Worm (Caenorhabditis elegans) whole organism, L3 larva: ENCODE results near the gene Y62H9A.15.

ENCODE experiments used
- aly-2 ChIP-seq: fragments of 150-350 bp; optimal IDR thresholded peaks from 2 replicates; lab custom pipeline; 2014; ENCODE audit warnings: missing biosample characterization, missing genetic modification characterization
- ama-1 ChIP-seq: fragments of 150-350 bp; optimal IDR thresholded peaks from 2 replicates; lab custom pipeline; 2018
- ceh-28 ChIP-seq: fragments of 150-350 bp; optimal IDR thresholded peaks from 2 replicates; lab custom pipeline; 2014; ENCODE audit warnings: missing biosample characterization, missing genetic modification reagents, missing genetic modification characterization
- ceh-9 ChIP-seq: sonication (generic microtip); optimal IDR thresholded peaks from 2 replicates; lab custom pipeline; 2018; ENCODE audit warnings: missing biosample characterization, missing genetic modification characterization
- egl-5 ChIP-seq: fragments of 150-350 bp; optimal IDR thresholded peaks from 2 replicates; lab custom pipeline; 2017; ENCODE audit warnings: missing biosample characterization, missing genetic modification reagents, missing genetic modification characterization, inconsistent platforms
- elt-2 ChIP-seq: sonication (generic microtip); optimal IDR thresholded peaks from 2 replicates; lab custom pipeline; 2016; ENCODE audit warnings: missing genetic modification reagents, mild to moderate bottlenecking, missing genetic modification characterization, missing compliant biosample characterization
- eor-1 ChIP-seq, 2 experiments: fragments of 150-350 bp; optimal IDR thresholded peaks; 2 replicates each; lab custom pipeline; 2014 to 2018; ENCODE audit warnings: missing biosample characterization in 2 of 2, missing genetic modification characterization in 2 of 2
- fkh-10 ChIP-seq: sonication (generic microtip); optimal IDR thresholded peaks from 2 replicates; lab custom pipeline; 2017; ENCODE audit warnings: missing biosample characterization, missing genetic modification reagents, missing genetic modification characterization
- fkh-2 ChIP-seq: fragments of 150-350 bp; optimal IDR thresholded peaks from 2 replicates; lab custom pipeline; 2014; ENCODE audit warnings: missing biosample characterization, missing genetic modification reagents, missing genetic modification characterization
- fos-1 ChIP-seq: fragments of 150-350 bp; optimal IDR thresholded peaks from 2 replicates; lab custom pipeline; 2014; ENCODE audit warnings: missing biosample characterization, missing genetic modification characterization
- mdl-1 ChIP-seq: fragments of 150-350 bp; optimal IDR thresholded peaks from 2 replicates; lab custom pipeline; 2014; ENCODE audit warnings: missing biosample characterization, missing genetic modification characterization
- mml-1 ChIP-seq: fragments of 150-350 bp; sonication (generic microtip); optimal IDR thresholded peaks from 3 replicates; lab custom pipeline; 2014; ENCODE audit warnings: missing biosample characterization, missing genetic modification characterization
- nhr-43 ChIP-seq: sonication (generic microtip); optimal IDR thresholded peaks from 2 replicates; lab custom pipeline; 2016; ENCODE audit warnings: mild to moderate bottlenecking, missing genetic modification characterization, missing compliant biosample characterization; ENCODE audit not compliant: poor library complexity, severe bottlenecking
- nhr-77 ChIP-seq: fragments of 150-350 bp; optimal IDR thresholded peaks from 2 replicates; lab custom pipeline; 2014; ENCODE audit warnings: missing biosample characterization, missing genetic modification characterization
- snpc-4 ChIP-seq: fragments of 150-350 bp; optimal IDR thresholded peaks from 2 replicates; lab custom pipeline; 2014; ENCODE audit warnings: missing biosample characterization, missing genetic modification characterization
- unc-62 ChIP-seq: fragments of 150-350 bp; sonication (generic microtip); optimal IDR thresholded peaks from 4 replicates; lab custom pipeline; 2014; ENCODE audit warnings: missing biosample characterization, missing genetic modification reagents, missing genetic modification characterization
- zag-1 ChIP-seq: fragments of 150-350 bp; optimal IDR thresholded peaks from 2 replicates; lab custom pipeline; 2014; ENCODE audit warnings: missing biosample characterization, missing genetic modification characterization
- ztf-11 ChIP-seq: fragments of 150-350 bp; optimal IDR thresholded peaks from 2 replicates; lab custom pipeline; 2014; ENCODE audit warnings: missing biosample characterization, missing genetic modification characterization
- ztf-4 ChIP-seq: fragments of 150-350 bp; optimal IDR thresholded peaks from 2 replicates; lab custom pipeline; 2014; ENCODE audit warnings: missing biosample characterization, missing genetic modification characterization

Y62H9A.15 gene

ce11 chrX:11869260-11869659 lies 40.7 kb downstream of the Y62H9A.15 start, which contains the start of gene dot-1.2:
Gene dot-1.2, minus strand, starts transcription at chrX:11869360.
- no peak for TF ChIP-seq ztf-4 (tag; lab: Kevin White, UChicago)
- TF ChIP-seq snpc-4 (tag; lab: Kevin White, UChicago), result no peak
- no peak for TF ChIP-seq ztf-11 (tag; lab: Kevin White, UChicago)
- TF ChIP-seq egl-5 (tag; lab: Kevin White, UChicago), result no peak

- TF ChIP-seq aly-2 (tag; lab: Kevin White, UChicago) (no peak), ceh-28 (tag; lab: Kevin White, UChicago) (no peak)
Measured at ce11 chrX:11865083-11865482, 44.9 kb downstream of the Y62H9A.15 start, which contains the start of gene F54F7.6. Gene F54F7.6, plus strand, starts transcription at chrX:11865383.

DNA sequence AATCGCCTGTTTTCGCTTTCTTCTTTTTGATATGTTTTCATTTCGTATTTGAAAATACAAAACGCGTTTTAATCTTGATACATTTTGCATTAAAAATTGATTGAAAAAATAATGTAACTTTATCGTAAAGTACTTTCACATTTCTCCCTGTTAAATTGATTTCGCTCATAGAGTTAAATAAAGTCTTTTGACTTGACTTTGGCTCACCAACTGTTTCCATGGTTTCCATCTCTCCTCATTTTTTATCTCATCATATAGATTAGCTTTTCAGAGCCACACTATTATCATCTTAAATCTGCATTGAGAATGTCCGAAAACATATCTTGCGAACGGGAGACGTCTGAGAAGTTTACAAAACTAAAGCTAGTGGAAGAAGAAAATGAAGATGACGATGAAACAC lies 46.6 kb downstream of the Y62H9A.15 start, which contains the start of gene F54F7.10:
F54F7.10 (plus strand) TSS at position 301 of the 400 bp plus-strand sequence.
- TF ChIP-seq elt-2 (tag; lab: Kevin White, UChicago) (no peak), unc-62 (no peak), zag-1 (tag; lab: Kevin White, UChicago) (no peak), ceh-9 (tag; lab: Kevin White, UChicago) (no peak), mml-1 (tag; lab: Kevin White, UChicago) (no peak), ztf-4 (tag; lab: Kevin White, UChicago) (no peak), ztf-11 (tag; lab: Kevin White, UChicago) (no peak), nhr-43 (tag; lab: Kevin White, UChicago) (no peak), nhr-77 (tag; lab: Kevin White, UChicago) (no peak), ama-1 (no peak), fkh-2 (tag; lab: Kevin White, UChicago) (no peak), eor-1 (tag; optimal IDR thresholded peaks at IDR 0.05; lab: Kevin White, UChicago) (no peak), fos-1 (tag; lab: Kevin White, UChicago) (no peak), fkh-10 (GFP tag; lab: Kevin White, UChicago) (no peak), mdl-1 (tag; lab: Kevin White, UChicago) (no peak)
